Fruit fly (Drosophila melanogaster): ENCODE results near the gene CG4884.

The CG4884 gene

dm6 chr3R:27919385-27919789 lies 39.7 kb downstream of the CG4884 start, which contains the start of gene Boh1 (continued):
- TF ChIP-seq Hr39 (GFP tag; optimal IDR thresholded peaks at IDR 0.05), result no peak
- TF ChIP-seq Met (GFP tag; optimal IDR thresholded peaks at IDR 0.05), result peak; percentile 48
- TF ChIP-seq acj6 (GFP tag; optimal IDR thresholded peaks at IDR 0.05), result no peak
- no peak for TF ChIP-seq Lpt (GFP tag; optimal IDR thresholded peaks at IDR 0.05)
- no peak for TF ChIP-seq CG10669 (GFP tag; optimal IDR thresholded peaks at IDR 0.05)
- TF ChIP-seq CG6854 (GFP tag; optimal IDR thresholded peaks at IDR 0.05), result no peak
- no peak for TF ChIP-seq fd59A (GFP tag; optimal IDR thresholded peaks at IDR 0.05)
- TF ChIP-seq eg (GFP tag; IDR thresholded peaks at IDR 0.05), result 0 out of 3 replicates have a peak, but pooled peaks have one; percentile 17
- TF ChIP-seq CG34406 (GFP tag; optimal IDR thresholded peaks at IDR 0.05), result peak; percentile 10
- no peak for TF ChIP-seq vri (GFP tag; optimal IDR thresholded peaks at IDR 0.05)
- TF ChIP-seq salr (GFP tag; optimal IDR thresholded peaks at IDR 0.05), result peak in 1 of 2 experiments; percentile 20
- TF ChIP-seq CG3032 (tag; optimal IDR thresholded peaks at IDR 0.05), result peak; percentile 45
- peak; percentile 44 for TF ChIP-seq esn (GFP tag; optimal IDR thresholded peaks at IDR 0.05)
- TF ChIP-seq Sox102F (GFP tag; optimal IDR thresholded peaks at IDR 0.05), result peak; percentile 1
- TF ChIP-seq Ets21C (GFP tag; optimal IDR thresholded peaks at IDR 0.05), result no peak
- peak; percentile 11 for TF ChIP-seq CG6792 (GFP tag; optimal IDR thresholded peaks at IDR 0.05)
- TF ChIP-seq dac (GFP tag; optimal IDR thresholded peaks at IDR 0.05), result no peak
- TF ChIP-seq spab (GFP tag; optimal IDR thresholded peaks at IDR 0.05), result no peak
- peak; percentile 66 for TF ChIP-seq dsx (GFP tag; optimal IDR thresholded peaks at IDR 0.05; ENCODE audit: poor library complexity, severe bottlenecking)
- TF ChIP-seq topi (GFP tag; optimal IDR thresholded peaks at IDR 0.05), result peak; percentile 32
- TF ChIP-seq CG7368 (GFP tag; optimal IDR thresholded peaks at IDR 0.05), result no peak
- no peak for TF ChIP-seq CG32006 (GFP tag; optimal IDR thresholded peaks at IDR 0.05)
- TF ChIP-seq CG8319 (GFP tag; optimal IDR thresholded peaks at IDR 0.05), result no peak
- no peak for TF ChIP-seq CG16779 (tag; optimal IDR thresholded peaks at IDR 0.05)
- TF ChIP-seq CG11294 (GFP tag; IDR thresholded peaks at IDR 0.05), result no peak
- no peak for TF ChIP-seq Blimp-1 (GFP tag; optimal IDR thresholded peaks at IDR 0.05)
- no peak for TF ChIP-seq Hr4 (GFP tag; optimal IDR thresholded peaks at IDR 0.05)
- no peak for TF ChIP-seq Eip93F (GFP tag; optimal IDR thresholded peaks at IDR 0.05)
- TF ChIP-seq Smox (GFP tag; optimal IDR thresholded peaks at IDR 0.05), result peak; percentile 33

- TF ChIP-seq lz (GFP tag; optimal IDR thresholded peaks at IDR 0.05) (peak; percentile 59), Hr39 (GFP tag; optimal IDR thresholded peaks at IDR 0.05) (peak; percentile 54), CG10669 (GFP tag; optimal IDR thresholded peaks at IDR 0.05) (peak; percentile 32), CG31627 (GFP tag; optimal IDR thresholded peaks at IDR 0.05) (peak; percentile 65), CG1621 (tag; optimal IDR thresholded peaks at IDR 0.05) (no peak), Met (GFP tag; optimal IDR thresholded peaks at IDR 0.05) (peak; percentile 60), Eip75B (GFP tag; optimal IDR thresholded peaks at IDR 0.05) (peak; percentile 48), CG8119 (GFP tag; IDR thresholded peaks at IDR 0.05) (no peak), acj6 (GFP tag; optimal IDR thresholded peaks at IDR 0.05) (peak; percentile 58), CG11294 (GFP tag; IDR thresholded peaks at IDR 0.05) (no peak; the same call in 1 of the 2 replicates), cyc (GFP tag; optimal IDR thresholded peaks at IDR 0.05) (peak; percentile 49), spab (GFP tag; optimal IDR thresholded peaks at IDR 0.05) (no peak), CG8319 (GFP tag; optimal IDR thresholded peaks at IDR 0.05) (peak; percentile 12), CG3919 (GFP tag; optimal IDR thresholded peaks at IDR 0.05) (peak; percentile 66), fd85E (GFP tag; optimal IDR thresholded peaks at IDR 0.05) (no peak), Blimp-1 (GFP tag; optimal IDR thresholded peaks at IDR 0.05) (no peak), CG34406 (GFP tag; optimal IDR thresholded peaks at IDR 0.05) (peak; percentile 53), pdm3 (GFP tag; optimal IDR thresholded peaks at IDR 0.05) (peak; percentile 56), CG10631 (GFP tag; optimal IDR thresholded peaks at IDR 0.05) (peak; percentile 79), Sox102F (GFP tag; optimal IDR thresholded peaks at IDR 0.05) (peak; percentile 46), achi (GFP tag; optimal IDR thresholded peaks at IDR 0.05) (peak; percentile 57), Ets21C (GFP tag; optimal IDR thresholded peaks at IDR 0.05) (peak; percentile 54), CG9139 (GFP tag; optimal IDR thresholded peaks at IDR 0.05) (no peak), Sox15 (GFP tag; optimal IDR thresholded peaks at IDR 0.05) (peak; percentile 45), topi (GFP tag; optimal IDR thresholded peaks at IDR 0.05) (peak; percentile 59), Eip78C (GFP tag) (peak; percentile 81), ss (GFP tag; optimal IDR thresholded peaks at IDR 0.05) (peak in 1 of 2 experiments; percentile 52), salr (GFP tag; optimal IDR thresholded peaks at IDR 0.05) (peak in 1 of 2 experiments; percentile 59), Sox14 (GFP tag; optimal IDR thresholded peaks at IDR 0.05) (peak; percentile 49), CG3032 (tag; optimal IDR thresholded peaks at IDR 0.05) (peak; percentile 61), vri (GFP tag; optimal IDR thresholded peaks at IDR 0.05) (no peak), CG32006 (GFP tag; optimal IDR thresholded peaks at IDR 0.05) (peak; percentile 66), CG6808 (GFP tag; optimal IDR thresholded peaks at IDR 0.05) (peak; percentile 44), dac (GFP tag; optimal IDR thresholded peaks at IDR 0.05) (no peak)
These were observed 42.6 kb downstream of the CG4884 start, which contains the start of the genes CG5003 and mRpS22 for dm6 chr3R:27916355-27917019. Gene CG5003, minus strand, starts transcription at chr3R:27916516. Gene mRpS22, plus strand, starts transcription at chr3R:27916908.
